Fruit fly (Drosophila melanogaster): ENCODE results near the gene CG8851.

dm6 chr2L:3485506-3485905 is 34.0 kb upstream of the CG8851 start:
- no peak for TF ChIP-seq Pif1B (GFP tag; optimal IDR thresholded peaks at IDR 0.05)
- TF ChIP-seq EcR (GFP tag; optimal IDR thresholded peaks at IDR 0.05) = no peak
- TF ChIP-seq CG15710 (tag; optimal IDR thresholded peaks at IDR 0.05) = no peak
- TF ChIP-seq CG13204 (GFP tag; optimal IDR thresholded peaks at IDR 0.05) = no peak
- TF ChIP-seq Ets98B (GFP tag; IDR thresholded peaks at IDR 0.05) = peak; percentile 7; the same call in 1 of the 2 replicates
- TF ChIP-seq CG12605 (GFP tag; IDR thresholded peaks at IDR 0.05) = peak; percentile 53; the same call in 1 of the 2 replicates
- TF ChIP-seq gl (tag; optimal IDR thresholded peaks at IDR 0.05) = no peak
- no peak for TF ChIP-seq D1 (tag; optimal IDR thresholded peaks at IDR 0.05)
- TF ChIP-seq Snoo (tag; optimal IDR thresholded peaks at IDR 0.05) = no peak
- peak; percentile 44 for TF ChIP-seq CG14655 (GFP tag; optimal IDR thresholded peaks at IDR 0.05)
- 0 out of 3 replicates have a peak, but pooled peaks have one; percentile 27 for TF ChIP-seq fd96Ca (GFP tag; IDR thresholded peaks at IDR 0.05)
- TF ChIP-seq CG4496 (GFP tag; IDR thresholded peaks at IDR 0.05) = 0 out of 3 replicates have a peak, but pooled peaks have one; percentile 41

Data from whole organism, pupa.